Worm (Caenorhabditis elegans): Measurements from ENCODE around the gene algn-3.

DNA sequence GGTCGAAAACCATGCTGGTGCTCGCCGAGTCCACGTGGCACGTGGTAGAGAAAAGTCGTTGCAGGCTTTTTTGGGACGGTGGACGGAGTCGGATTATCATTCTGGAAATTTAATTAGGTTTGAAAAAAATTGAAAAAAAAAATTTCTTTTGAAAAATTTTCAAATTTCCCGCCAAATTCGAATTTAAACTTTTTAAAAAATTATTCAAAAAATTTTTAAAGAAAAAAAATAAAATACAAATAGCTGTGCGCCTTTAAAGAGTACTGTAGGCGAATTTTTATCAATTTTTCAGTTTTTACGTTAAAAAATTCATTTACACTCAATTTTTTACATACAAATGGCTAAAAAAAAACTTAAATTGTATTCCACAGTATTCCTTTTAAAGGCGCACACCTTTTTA, 5.8 kb downstream of the algn-3 start, which contains the start of gene K09E4.3:
- no peak for TF ChIP-seq unc-3 (GFP tag; conservative IDR thresholded peaks at IDR 0.05)
- no peak for TF ChIP-seq unc-3 (tag; optimal IDR thresholded peaks at IDR 0.05)
- no peak for TF ChIP-seq ceh-48 (tag; optimal IDR thresholded peaks at IDR 0.05)
- TF ChIP-seq fkh-6 (tag; optimal IDR thresholded peaks at IDR 0.05): no peak
- TF ChIP-seq fkh-10 (GFP tag; optimal IDR thresholded peaks at IDR 0.05): no peak
- no peak for TF ChIP-seq ceh-22 (tag; optimal IDR thresholded peaks at IDR 0.05)
- TF ChIP-seq tbx-2 (tag; optimal IDR thresholded peaks at IDR 0.05): no peak

All from whole organism, late embryonic.